Worm (Caenorhabditis elegans) whole organism, L4/young adult: ENCODE data around the gene F13A2.10.

Source experiments
- W03F9.2 ChIP-seq: fragments of 150-350 bp; optimal IDR thresholded peaks from 2 replicates; lab custom pipeline; 2014; ENCODE audit warnings: missing biosample characterization, missing genetic modification characterization
- dao-5 ChIP-seq: sonication (generic microtip); optimal IDR thresholded peaks from 2 replicates; lab custom pipeline; 2016; ENCODE audit warnings: missing genotype, missing genetic modification characterization, moderate library complexity, missing compliant biosample characterization
- him-1 ChIP-seq: sonication (generic microtip); optimal IDR thresholded peaks from 2 replicates; lab custom pipeline; 2016; ENCODE audit warnings: missing genotype, missing genetic modification reagents, missing genetic modification characterization, missing compliant biosample characterization

The F13A2.10 gene

ce11 chrV:4373656-4374055 lies 12.4 kb downstream of the F13A2.10 start:
- TF ChIP-seq him-1 = no peak
- TF ChIP-seq dao-5 = no peak
- no peak for TF ChIP-seq W03F9.2

ce11 chrV:4372986-4373385 lies 13.1 kb downstream of the F13A2.10 start:
- TF ChIP-seq W03F9.2 = no peak
- TF ChIP-seq dao-5 = no peak
- TF ChIP-seq him-1 = no peak

ce11 chrV:4371309-4371933 lies 14.7 kb downstream of the F13A2.10 start, which contains the start of the genes gmpr-1 and fipp-1:
Gene gmpr-1, minus strand, starts transcription at chrV:4371383.
Gene fipp-1, plus strand, starts transcription at chrV:4371807.
- TF ChIP-seq dao-5 (no peak), W03F9.2 (peak; percentile 6)

- TF ChIP-seq him-1 = no peak
- no peak for TF ChIP-seq W03F9.2
- TF ChIP-seq dao-5 = no peak
Measured at ce11 chrV:4370515-4370914, 15.6 kb downstream of the F13A2.10 start.

ce11 chrV:4366440-4366839 lies 19.6 kb downstream of the F13A2.10 start, which contains the start of gene F32D1.11:
Gene F32D1.11, minus strand, starts transcription at chrV:4366540.
- no peak for TF ChIP-seq him-1
- TF ChIP-seq W03F9.2 = no peak
- TF ChIP-seq dao-5 = no peak

ce11 chrV:4364517-4364916 lies 21.6 kb downstream of the F13A2.10 start, which contains the start of gene grl-13:
Gene grl-13, minus strand, starts transcription at chrV:4364617.
- TF ChIP-seq dao-5 (no peak), W03F9.2 (no peak), him-1 (no peak)

- TF ChIP-seq W03F9.2 (no peak), dao-5 (no peak), him-1 (no peak)
Measured at ce11 chrV:4361505-4361904, 24.6 kb downstream of the F13A2.10 start, which contains the start of gene F32D1.3. Gene F32D1.3, minus strand, starts transcription at chrV:4361569.

- TF ChIP-seq W03F9.2 (no peak), him-1 (no peak), dao-5 (no peak)
Measured at ce11 chrV:4360018-4360417, 26.1 kb downstream of the F13A2.10 start.

- TF ChIP-seq W03F9.2 = no peak
- no peak for TF ChIP-seq dao-5
Measured at ce11 chrV:4359127-4359526, 26.9 kb downstream of the F13A2.10 start.

ce11 chrV:4357369-4357768 lies 28.7 kb downstream of the F13A2.10 start:
- no peak for TF ChIP-seq him-1
- TF ChIP-seq dao-5 = no peak
- TF ChIP-seq W03F9.2 = no peak

ce11 chrV:4356047-4356612 lies 29.9 kb downstream of the F13A2.10 start:
- no peak for TF ChIP-seq him-1
- TF ChIP-seq dao-5 = no peak
- TF ChIP-seq W03F9.2 = no peak

ce11 chrV:4346799-4347198 lies 39.3 kb downstream of the F13A2.10 start, which contains the start of gene mcm-7:
Gene mcm-7, plus strand, starts transcription at chrV:4347166.
- TF ChIP-seq dao-5 (no peak), W03F9.2 (no peak), him-1 (no peak)

ce11 chrV:4346325-4346724 lies 39.7 kb downstream of the F13A2.10 start, which contains the start of gene hpo-18:
Gene hpo-18, minus strand, starts transcription at chrV:4346425.
- no peak for TF ChIP-seq W03F9.2
- TF ChIP-seq him-1 = no peak
- TF ChIP-seq dao-5 = no peak

ce11 chrV:4345714-4346113 lies 40.4 kb downstream of the F13A2.10 start, which contains the start of gene figl-1:
Gene figl-1, minus strand, starts transcription at chrV:4345999.
- TF ChIP-seq him-1 = no peak
- no peak for TF ChIP-seq dao-5
- TF ChIP-seq W03F9.2 = no peak

ce11 chrV:4341736-4342135 lies 44.3 kb downstream of the F13A2.10 start:
- TF ChIP-seq W03F9.2 = no peak
- TF ChIP-seq him-1 = no peak
- no peak for TF ChIP-seq dao-5

- TF ChIP-seq W03F9.2 (no peak), dao-5 (no peak), him-1 (no peak)
Measured at ce11 chrV:4341208-4341607, 44.9 kb downstream of the F13A2.10 start, which contains the start of gene glrx-3. Gene glrx-3, minus strand, starts transcription at chrV:4341308.
